Worm (Caenorhabditis elegans) whole organism, early embryonic: ENCODE measurements around the gene tmbi-4.

ENCODE experiments used
- ama-1 ChIP-seq: fragments of 150-350 bp; optimal IDR thresholded peaks from 2 replicates; lab custom pipeline; 2014
- hnd-1 ChIP-seq: sonication (generic microtip); optimal IDR thresholded peaks from 2 replicates; lab custom pipeline; 2016; ENCODE audit warnings: missing genetic modification characterization, missing compliant biosample characterization

- TF ChIP-seq ama-1 (lab: Kevin White, UChicago) (no peak), hnd-1 (no peak)
Observed at ce11 chrX:9204986-9205385, 54.5 kb downstream of the tmbi-4 start.
